Fruit fly (Drosophila melanogaster): ENCODE data around the gene CG12268.

The CG12268 gene

DNA sequence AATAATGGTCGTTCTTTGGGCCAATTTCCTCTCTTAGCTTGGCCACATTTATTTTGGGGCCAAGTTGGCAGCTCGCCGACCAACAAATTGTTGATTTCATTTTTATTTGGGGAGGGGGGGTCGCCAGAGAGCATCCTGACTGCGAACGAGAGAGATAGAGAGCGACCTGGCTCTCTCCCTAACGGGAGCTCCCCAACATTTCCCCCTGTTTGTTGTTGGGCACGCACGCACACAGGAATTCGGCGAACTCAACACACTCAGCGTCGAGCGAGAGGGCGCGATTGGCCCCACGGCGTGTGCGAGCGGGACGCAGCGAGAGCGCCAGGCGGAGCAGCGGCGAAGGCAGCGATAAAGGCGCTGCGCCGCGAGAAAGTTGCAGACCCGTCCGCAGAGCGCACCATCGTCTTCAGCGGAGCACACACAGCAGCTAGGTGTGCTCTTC is 14.6 kb upstream of the CG12268 start, which contains the start of gene CG31140 (continued):
- TF ChIP-seq CG12942 (GFP tag; optimal IDR thresholded peaks at IDR 0.05), result no peak
- TF ChIP-seq CrebB (tag; optimal IDR thresholded peaks at IDR 0.05), result no peak
- no peak for TF ChIP-seq D (optimal IDR thresholded peaks at IDR 0.05)
- TF ChIP-seq D (GFP tag; optimal IDR thresholded peaks at IDR 0.05), result no peak
- no peak for TF ChIP-seq CG10147 (GFP tag; optimal IDR thresholded peaks at IDR 0.05)
- no peak for TF ChIP-seq CG30403 (GFP tag; optimal IDR thresholded peaks at IDR 0.05)
- TF ChIP-seq CG6813 (GFP tag; optimal IDR thresholded peaks at IDR 0.05), result peak; percentile 11
- TF ChIP-seq CG15269 (tag; optimal IDR thresholded peaks at IDR 0.05), result no peak
- TF ChIP-seq CG34376 (GFP tag; optimal IDR thresholded peaks at IDR 0.05), result peak; percentile 58
- peak; percentile 55 for TF ChIP-seq HLHmδ (GFP tag; optimal IDR thresholded peaks at IDR 0.05)
- peak; percentile 70 for TF ChIP-seq CG10321 (GFP tag; IDR thresholded peaks at IDR 0.05)
- no peak for TF ChIP-seq CG42726 (GFP tag; IDR thresholded peaks at IDR 0.05; ENCODE audit: partially characterized antibody)
- no peak for TF ChIP-seq tll (GFP tag; optimal IDR thresholded peaks at IDR 0.05)
- TF ChIP-seq CG14965 (GFP tag; optimal IDR thresholded peaks at IDR 0.05; ENCODE audit: borderline replicate concordance), result no peak
- TF ChIP-seq CG9932 (GFP tag; IDR thresholded peaks at IDR 0.05), result no peak
- no peak for TF ChIP-seq CG17568 (GFP tag; optimal IDR thresholded peaks at IDR 0.05)
- TF ChIP-seq CG4282 (GFP tag; optimal IDR thresholded peaks at IDR 0.05), result no peak
- TF ChIP-seq ttk (GFP tag; IDR thresholded peaks at IDR 0.05), result no peak
- no peak for TF ChIP-seq dan (GFP tag; IDR thresholded peaks at IDR 0.05)
- TF ChIP-seq CG2116 (GFP tag; optimal IDR thresholded peaks at IDR 0.05), result no peak
- peak; percentile 95 for TF ChIP-seq trem (tag; optimal IDR thresholded peaks at IDR 0.05)
- no peak for TF ChIP-seq gsb (GFP tag; IDR thresholded peaks at IDR 0.05)
- no peak for TF ChIP-seq tup (GFP tag; optimal IDR thresholded peaks at IDR 0.05)
- TF ChIP-seq ems (GFP tag; optimal IDR thresholded peaks at IDR 0.05), result no peak
- TF ChIP-seq Hr51 (GFP tag; optimal IDR thresholded peaks at IDR 0.05), result no peak
- no peak for TF ChIP-seq Ptx1 (GFP tag; IDR thresholded peaks at IDR 0.05)
- TF ChIP-seq CG6683 (GFP tag; optimal IDR thresholded peaks at IDR 0.05), result no peak
- no peak for TF ChIP-seq CG16863 (GFP tag; optimal IDR thresholded peaks at IDR 0.05)
- no peak for TF ChIP-seq vvl (GFP tag; IDR thresholded peaks at IDR 0.05)
- no peak for TF ChIP-seq ash1 (GFP tag; optimal IDR thresholded peaks at IDR 0.05)
- TF ChIP-seq CG32767 (GFP tag; IDR thresholded peaks at IDR 0.05), result peak; percentile 71; the same call in 1 of the 2 replicates
- TF ChIP-seq Chrac-16 (GFP tag; optimal IDR thresholded peaks at IDR 0.05), result no peak
- TF ChIP-seq slou (GFP tag; optimal IDR thresholded peaks at IDR 0.05), result no peak
- peak; percentile 13 for TF ChIP-seq CG17829 (tag; optimal IDR thresholded peaks at IDR 0.05)
- peak; percentile 30; the same call in 1 of the 2 replicates for TF ChIP-seq CG16779 (GFP tag; IDR thresholded peaks at IDR 0.05)
- no peak for TF ChIP-seq prd (optimal IDR thresholded peaks at IDR 0.05)
- no peak for TF ChIP-seq prd (GFP tag; IDR thresholded peaks at IDR 0.05)
- TF ChIP-seq bowl (GFP tag; IDR thresholded peaks at IDR 0.05), result no peak
- TF ChIP-seq pan (optimal IDR thresholded peaks at IDR 0.05), result no peak
- no peak for TF ChIP-seq pan (GFP tag; optimal IDR thresholded peaks at IDR 0.05 in 1 of 2, IDR thresholded peaks at IDR 0.05 in 1 of 2)
- no peak for TF ChIP-seq CG2875 (GFP tag; optimal IDR thresholded peaks at IDR 0.05)
- no peak for TF ChIP-seq hkb (optimal IDR thresholded peaks at IDR 0.05)
- 0 out of 2 replicates have a peak, but pooled peaks have one; percentile 26 for TF ChIP-seq hkb (GFP tag; IDR thresholded peaks at IDR 0.05)
- no peak for TF ChIP-seq Meics (GFP tag; optimal IDR thresholded peaks at IDR 0.05)
- TF ChIP-seq CG17328 (GFP tag; IDR thresholded peaks at IDR 0.05), result no peak
- no peak for TF ChIP-seq Hmx (GFP tag; optimal IDR thresholded peaks at IDR 0.05)
- TF ChIP-seq cwo (GFP tag; optimal IDR thresholded peaks at IDR 0.05), result no peak
- TF ChIP-seq CG4328 (GFP tag; optimal IDR thresholded peaks at IDR 0.05), result peak; percentile 25
- TF ChIP-seq CG34422 (GFP tag; IDR thresholded peaks at IDR 0.05), result no peak
- TF ChIP-seq Lim3 (GFP tag; IDR thresholded peaks at IDR 0.05), result no peak
- TF ChIP-seq jumu (GFP tag; optimal IDR thresholded peaks at IDR 0.05), result no peak
- TF ChIP-seq Dip2 (GFP tag; IDR thresholded peaks at IDR 0.05), result no peak

Measured in whole organism, embryonic.